Fruit fly (Drosophila melanogaster) whole organism, prepupa: ENCODE measurements around the gene Prps.

Experiments
- Blimp-1 ChIP-seq: fragments of 200-800 bp; sonication (Bioruptor generic); optimal IDR thresholded peaks from 3 replicates; lab custom pipeline; 2017; ENCODE audit warnings: missing biosample characterization, missing genetic modification characterization, mild to moderate bottlenecking, moderate library complexity, missing genetic modification reagents
- CG10669 ChIP-seq: fragments of 200-800 bp; sonication (Bioruptor generic); optimal IDR thresholded peaks from 3 replicates; lab custom pipeline; 2018; ENCODE audit warnings: missing biosample characterization, mild to moderate bottlenecking, missing genetic modification characterization, moderate library complexity
- CG11294 ChIP-seq: fragments of 200-800 bp; sonication (Bioruptor generic); IDR thresholded peaks from 2 replicates; pipeline ENCODE4 v1.3.6; 2022; ENCODE audit warnings: missing biosample characterization, missing genetic modification characterization
- CG15336 ChIP-seq: fragments of 200-800 bp; sonication (Bioruptor generic); IDR thresholded peaks from 2 replicates; pipeline ENCODE4 v1.3.6; 2022; ENCODE audit warnings: missing biosample characterization, missing genetic modification characterization
- CG16779 ChIP-seq: fragments of 200-800 bp; sonication (Bioruptor generic); optimal IDR thresholded peaks from 3 replicates; lab custom pipeline; 2017; ENCODE audit warnings: missing biosample characterization, mild to moderate bottlenecking, missing genetic modification characterization
- CG3032 ChIP-seq: fragments of 200-800 bp; optimal IDR thresholded peaks from 2 replicates; lab custom pipeline; 2019; ENCODE audit warnings: missing biosample characterization, mild to moderate bottlenecking, missing genetic modification characterization, moderate library complexity
- CG31627 ChIP-seq: fragments of 200-800 bp; sonication (Bioruptor generic); optimal IDR thresholded peaks from 3 replicates; lab custom pipeline; 2016; ENCODE audit warnings: missing biosample characterization, missing genetic modification characterization
- CG32006 ChIP-seq: fragments of 200-800 bp; sonication (Bioruptor generic); optimal IDR thresholded peaks from 3 replicates; lab custom pipeline; 2017; ENCODE audit warnings: missing biosample characterization, mild to moderate bottlenecking, missing genetic modification characterization
- CG3919 ChIP-seq: fragments of 200-800 bp; sonication (Bioruptor generic); optimal IDR thresholded peaks from 3 replicates; lab custom pipeline; 2016; ENCODE audit warnings: missing biosample characterization, missing genetic modification characterization
- CG6163 ChIP-seq: fragments of 200-800 bp; sonication (Bioruptor generic); IDR thresholded peaks from 3 replicates; pipeline ENCODE4 v1.3.6; 2022; ENCODE audit warnings: missing biosample characterization, missing genetic modification characterization
- CG6276 ChIP-seq: fragments of 200-800 bp; sonication (Bioruptor generic); optimal IDR thresholded peaks from 2 replicates; lab custom pipeline; 2017; ENCODE audit warnings: missing biosample characterization, mild to moderate bottlenecking, missing genetic modification characterization
- CG6792 ChIP-seq: fragments of 200-800 bp; sonication (Bioruptor generic); optimal IDR thresholded peaks from 3 replicates; lab custom pipeline; 2016; ENCODE audit warnings: missing biosample characterization, missing genetic modification characterization
- CG6808 ChIP-seq: fragments of 200-800 bp; sonication (Bioruptor generic); optimal IDR thresholded peaks from 3 replicates; lab custom pipeline; 2017; ENCODE audit warnings: missing biosample characterization, missing genetic modification characterization, mild to moderate bottlenecking, moderate library complexity, missing genetic modification reagents
- CG6854 ChIP-seq: fragments of 200-800 bp; sonication (Bioruptor generic); optimal IDR thresholded peaks from 2 replicates; lab custom pipeline; 2017; ENCODE audit warnings: missing biosample characterization, mild to moderate bottlenecking, missing genetic modification characterization
- CG7368 ChIP-seq: fragments of 200-800 bp; sonication (Bioruptor generic); optimal IDR thresholded peaks from 3 replicates; lab custom pipeline; 2016; ENCODE audit warnings: missing biosample characterization, missing genetic modification characterization
- CG8119 ChIP-seq: fragments of 200-800 bp; sonication (Bioruptor generic); IDR thresholded peaks from 3 replicates; pipeline ENCODE4 v1.3.6; 2022; ENCODE audit warnings: missing biosample characterization, missing genetic modification characterization
- CG8319 ChIP-seq: fragments of 200-800 bp; sonication (Bioruptor generic); optimal IDR thresholded peaks from 3 replicates; lab custom pipeline; 2016; ENCODE audit warnings: missing biosample characterization, missing genetic modification characterization
- CG8632 ChIP-seq: fragments of 200-800 bp; sonication (Bioruptor generic); optimal IDR thresholded peaks from 3 replicates; lab custom pipeline; 2016; ENCODE audit warnings: missing biosample characterization, missing genetic modification characterization
- CG9139 ChIP-seq: fragments of 200-800 bp; sonication (Bioruptor generic); optimal IDR thresholded peaks from 3 replicates; lab custom pipeline; 2017; ENCODE audit warnings: missing biosample characterization, mild to moderate bottlenecking, missing genetic modification characterization
- Eip78C ChIP-seq: fragments of 200-800 bp; sonication (Bioruptor generic); peaks from one replicate; lab custom pipeline; 2016; ENCODE audit warnings: missing biosample characterization, missing genetic modification characterization
- Eip93F ChIP-seq: fragments of 200-800 bp; sonication (Bioruptor generic); optimal IDR thresholded peaks from 2 replicates; lab custom pipeline; 2016; ENCODE audit warnings: missing biosample characterization, mild to moderate bottlenecking, missing genetic modification characterization
- Ets21C ChIP-seq: fragments of 200-800 bp; sonication (Bioruptor generic); optimal IDR thresholded peaks from 3 replicates; lab custom pipeline; 2016; ENCODE audit warnings: missing biosample characterization, missing genetic modification characterization
- Ets96B ChIP-seq: fragments of 200-800 bp; optimal IDR thresholded peaks from 2 replicates; lab custom pipeline; 2019; ENCODE audit warnings: missing biosample characterization, mild to moderate bottlenecking, missing genetic modification characterization, moderate library complexity
- Hr38 ChIP-seq: sonication (Bioruptor generic); optimal IDR thresholded peaks from 2 replicates; lab custom pipeline; 2016; ENCODE audit warnings: missing biosample characterization, missing genetic modification characterization
- Hr39 ChIP-seq: fragments of 200-800 bp; sonication (Bioruptor generic); optimal IDR thresholded peaks from 2 replicates; lab custom pipeline; 2016; ENCODE audit warnings: missing biosample characterization, missing genetic modification characterization
- Lpt ChIP-seq: fragments of 200-800 bp; sonication (Bioruptor generic); optimal IDR thresholded peaks from 3 replicates; lab custom pipeline; 2016; ENCODE audit warnings: missing biosample characterization, missing genetic modification characterization
- Met ChIP-seq: fragments of 200-800 bp; sonication (Bioruptor generic); optimal IDR thresholded peaks from 3 replicates; lab custom pipeline; 2016; ENCODE audit warnings: missing biosample characterization, missing genetic modification characterization
- OdsH ChIP-seq: fragments of 200-800 bp; sonication (Bioruptor generic); optimal IDR thresholded peaks from 3 replicates; lab custom pipeline; 2016; ENCODE audit warnings: missing biosample characterization, missing genetic modification characterization
- Smox ChIP-seq: fragments of 200-800 bp; sonication (Bioruptor generic); optimal IDR thresholded peaks from 3 replicates; lab custom pipeline; 2016; ENCODE audit warnings: missing biosample characterization, missing genetic modification characterization
- Sox102F ChIP-seq: fragments of 200-800 bp; sonication (Bioruptor generic); optimal IDR thresholded peaks from 2 replicates; lab custom pipeline; 2016; ENCODE audit warnings: missing biosample characterization, mild to moderate bottlenecking, missing genetic modification characterization
- Sox14 ChIP-seq: fragments of 200-800 bp; sonication (Bioruptor generic); optimal IDR thresholded peaks from 3 replicates; lab custom pipeline; 2016; ENCODE audit warnings: missing biosample characterization, missing genetic modification characterization
- Sox15 ChIP-seq: fragments of 200-800 bp; sonication (Bioruptor generic); optimal IDR thresholded peaks from 3 replicates; lab custom pipeline; 2016; ENCODE audit warnings: missing biosample characterization, missing genetic modification characterization
- achi ChIP-seq: fragments of 200-800 bp; sonication (Bioruptor generic); optimal IDR thresholded peaks from 3 replicates; lab custom pipeline; 2016; ENCODE audit warnings: missing biosample characterization, missing genetic modification characterization
- acj6 ChIP-seq: fragments of 200-800 bp; sonication (Bioruptor generic); optimal IDR thresholded peaks from 3 replicates; lab custom pipeline; 2016; ENCODE audit warnings: missing biosample characterization, missing genetic modification characterization
- cyc ChIP-seq: fragments of 200-800 bp; sonication (Bioruptor generic); optimal IDR thresholded peaks from 3 replicates; lab custom pipeline; 2016; ENCODE audit warnings: missing biosample characterization, missing genetic modification characterization
- dac ChIP-seq: fragments of 200-800 bp; sonication (Bioruptor generic); optimal IDR thresholded peaks from 2 replicates; lab custom pipeline; 2017; ENCODE audit warnings: missing biosample characterization, mild to moderate bottlenecking, missing genetic modification characterization
- dsx ChIP-seq: fragments of 200-800 bp; optimal IDR thresholded peaks from 3 replicates; lab custom pipeline; 2019; ENCODE audit warnings: missing biosample characterization, mild to moderate bottlenecking, missing genetic modification characterization, moderate library complexity; ENCODE audit not compliant: poor library complexity, severe bottlenecking
- eg ChIP-seq: fragments of 200-800 bp; sonication (Bioruptor generic); IDR thresholded peaks from 3 replicates; pipeline ENCODE4 v1.3.6; 2022; ENCODE audit warnings: missing biosample characterization, missing genetic modification characterization
- esn ChIP-seq: fragments of 200-800 bp; sonication (Bioruptor generic); optimal IDR thresholded peaks from 2 replicates; lab custom pipeline; 2016; ENCODE audit warnings: missing biosample characterization, mild to moderate bottlenecking, missing genetic modification characterization, moderate library complexity
- fd59A ChIP-seq: fragments of 200-800 bp; sonication (Bioruptor generic); optimal IDR thresholded peaks from 2 replicates; lab custom pipeline; 2017; ENCODE audit warnings: missing biosample characterization, mild to moderate bottlenecking, missing genetic modification characterization, missing genetic modification reagents
- fd85E ChIP-seq: fragments of 200-800 bp; sonication (Bioruptor generic); optimal IDR thresholded peaks from 3 replicates; lab custom pipeline; 2016; ENCODE audit warnings: missing biosample characterization, missing genetic modification characterization
- fkh ChIP-seq: fragments of 200-800 bp; sonication (Bioruptor generic); optimal IDR thresholded peaks from 3 replicates; lab custom pipeline; 2017; ENCODE audit warnings: missing biosample characterization, mild to moderate bottlenecking, missing genetic modification characterization, moderate library complexity
- lz ChIP-seq: fragments of 200-800 bp; sonication (Bioruptor generic); optimal IDR thresholded peaks from 3 replicates; lab custom pipeline; 2016; ENCODE audit warnings: missing biosample characterization, missing genetic modification characterization
- pdm3 ChIP-seq: fragments of 200-800 bp; sonication (Bioruptor generic); optimal IDR thresholded peaks from 3 replicates; lab custom pipeline; 2016; ENCODE audit warnings: missing biosample characterization, missing genetic modification characterization
- salr ChIP-seq, 2 experiments: fragments of 200-800 bp; sonication (Bioruptor generic); optimal IDR thresholded peaks; 3 replicates each; lab custom pipeline; 2016 to 2018; ENCODE audit warnings: missing biosample characterization in 2 of 2, missing genetic modification characterization in 2 of 2, mild to moderate bottlenecking in 1 of 2
- spab ChIP-seq: fragments of 200-800 bp; sonication (Bioruptor generic); optimal IDR thresholded peaks from 2 replicates; lab custom pipeline; 2017; ENCODE audit warnings: missing biosample characterization, mild to moderate bottlenecking, missing genetic modification characterization, missing genetic modification reagents
- ss ChIP-seq, 2 experiments: fragments of 200-800 bp; sonication (Bioruptor generic); optimal IDR thresholded peaks; 2 replicates in 1 of 2; 3 replicates in 1 of 2; lab custom pipeline; 2017 to 2018; ENCODE audit warnings: mild to moderate bottlenecking in 2 of 2, missing biosample characterization in 2 of 2, missing genetic modification characterization in 2 of 2, moderate library complexity in 1 of 2
- topi ChIP-seq: fragments of 200-800 bp; sonication (Bioruptor generic); optimal IDR thresholded peaks from 3 replicates; lab custom pipeline; 2016; ENCODE audit warnings: missing biosample characterization, missing genetic modification characterization
- vri ChIP-seq: fragments of 200-800 bp; sonication (Bioruptor generic); optimal IDR thresholded peaks from 3 replicates; lab custom pipeline; 2016; ENCODE audit warnings: missing biosample characterization, mild to moderate bottlenecking, missing genetic modification characterization

The Prps gene

dm6 chr3L:9696650-9697526, at the start of gene Prps:
Prps (minus strand) TSS chr3L:9696700.
- TF ChIP-seq CG11294 (GFP tag; lab: Robert Waterston, UW): peak; percentile 72
- TF ChIP-seq Met (GFP tag; lab: Kevin White, UChicago): peak; percentile 89
- TF ChIP-seq CG8632 (GFP tag; lab: Kevin White, UChicago): peak; percentile 83
- peak; percentile 89 for TF ChIP-seq CG7368 (GFP tag; lab: Kevin White, UChicago)
- TF ChIP-seq eg (GFP tag; lab: Robert Waterston, UW): peak; percentile 88
- peak; percentile 83 for TF ChIP-seq CG16779
- peak; percentile 91 for TF ChIP-seq topi (GFP tag; lab: Kevin White, UChicago)
- peak; percentile 90 for TF ChIP-seq CG6792 (GFP tag; lab: Kevin White, UChicago)
- TF ChIP-seq spab: peak; percentile 67
- peak; percentile 79 for TF ChIP-seq CG3032 (tag; lab: Kevin White, UChicago)
- peak; percentile 83 for TF ChIP-seq CG31627
- peak; percentile 85 for TF ChIP-seq Smox (GFP tag; lab: Kevin White, UChicago)
- TF ChIP-seq achi (GFP tag; lab: Kevin White, UChicago): peak; percentile 78
- TF ChIP-seq Sox102F (GFP tag; lab: Kevin White, UChicago): peak; percentile 93
- peak; percentile 91 for TF ChIP-seq vri (GFP tag; lab: Kevin White, UChicago)
- peak; percentile 92 for TF ChIP-seq CG6854 (GFP tag; lab: Kevin White, UChicago)
- TF ChIP-seq Hr38 (GFP tag; lab: Kevin White, UChicago): no peak
- TF ChIP-seq CG15336 (GFP tag; lab: Robert Waterston, UW): peak; percentile 83
- TF ChIP-seq lz (GFP tag; lab: Kevin White, UChicago): peak; percentile 86
- peak; percentile 82 for TF ChIP-seq Hr39 (GFP tag; lab: Kevin White, UChicago)
- peak; percentile 81 for TF ChIP-seq fd85E (GFP tag; lab: Kevin White, UChicago)
- TF ChIP-seq ss (GFP tag; optimal IDR thresholded peaks at IDR 0.05; lab: Kevin White, UChicago): peak; percentile 84 to 86
- TF ChIP-seq salr (GFP tag; optimal IDR thresholded peaks at IDR 0.05; lab: Kevin White, UChicago): peak in 1 of 2 experiments; percentile 63
- TF ChIP-seq fkh (GFP tag; lab: Kevin White, UChicago): peak; percentile 23
- peak; percentile 83 for TF ChIP-seq acj6 (GFP tag; lab: Kevin White, UChicago)
- TF ChIP-seq CG8319 (GFP tag; lab: Kevin White, UChicago): peak; percentile 70
- TF ChIP-seq dsx (GFP tag; lab: Kevin White, UChicago): peak; percentile 79
- peak; percentile 24 for TF ChIP-seq dac (GFP tag; lab: Kevin White, UChicago)
- TF ChIP-seq OdsH (GFP tag; lab: Kevin White, UChicago): peak; percentile 83
- TF ChIP-seq CG6163 (GFP tag; lab: Robert Waterston, UW): peak; percentile 90
- peak; percentile 93 for TF ChIP-seq CG3919
- TF ChIP-seq Eip93F (GFP tag; lab: Kevin White, UChicago): peak; percentile 83
- peak; percentile 70 for TF ChIP-seq Lpt (GFP tag; lab: Kevin White, UChicago)
- TF ChIP-seq Blimp-1 (GFP tag; lab: Kevin White, UChicago): peak; percentile 69
- TF ChIP-seq Ets96B: peak; percentile 84
- TF ChIP-seq pdm3 (GFP tag; lab: Kevin White, UChicago): peak; percentile 88
- TF ChIP-seq cyc: peak; percentile 90
- TF ChIP-seq CG32006 (GFP tag; lab: Kevin White, UChicago): peak; percentile 70
- no peak for TF ChIP-seq CG6276 (GFP tag; lab: Kevin White, UChicago)
- peak; percentile 82 for TF ChIP-seq Sox14
- TF ChIP-seq Ets21C (GFP tag; lab: Kevin White, UChicago): peak; percentile 77
- peak; percentile 91 for TF ChIP-seq esn (GFP tag; lab: Kevin White, UChicago)
- peak; percentile 77 for TF ChIP-seq CG6808 (GFP tag; lab: Kevin White, UChicago)
- TF ChIP-seq CG10669 (GFP tag; lab: Kevin White, UChicago): peak; percentile 82
- TF ChIP-seq CG8119 (GFP tag; lab: Robert Waterston, UW): peak; percentile 78; the same call in 2 of the 3 replicates
- peak; percentile 81 for TF ChIP-seq CG9139 (GFP tag; lab: Kevin White, UChicago)
- TF ChIP-seq Eip78C: peak; percentile 96
- TF ChIP-seq fd59A (GFP tag; lab: Kevin White, UChicago): peak; percentile 54
- TF ChIP-seq Sox15: peak; percentile 61
